Worm (Caenorhabditis elegans) whole organism, L1 larva: Measurements from ENCODE around the gene R05D8.7.

Source experiments
- C04F5.9 ChIP-seq: sonication (generic microtip); optimal IDR thresholded peaks from 2 replicates; lab custom pipeline; 2016; ENCODE audit warnings: missing genetic modification characterization, missing compliant biosample characterization
- C16A3.4 ChIP-seq: fragments of 150-350 bp; optimal IDR thresholded peaks from 2 replicates; lab custom pipeline; 2014; ENCODE audit warnings: missing biosample characterization, missing genetic modification characterization
- ama-1 ChIP-seq: fragments of 150-350 bp; optimal IDR thresholded peaks from 2 replicates; lab custom pipeline; 2014
- ceh-63 ChIP-seq: fragments of 200-800 bp; sonication (Bioruptor generic); optimal IDR thresholded peaks from 2 replicates; lab custom pipeline; 2018; ENCODE audit warnings: mild to moderate bottlenecking, missing genetic modification characterization, missing compliant biosample characterization
- ceh-8 ChIP-seq: fragments of 200-800 bp; sonication (Bioruptor generic); optimal IDR thresholded peaks from 2 replicates; lab custom pipeline; 2018; ENCODE audit warnings: mild to moderate bottlenecking, missing genetic modification characterization, moderate library complexity, missing compliant biosample characterization
- ces-1 ChIP-seq: fragments of 150-350 bp; optimal IDR thresholded peaks from 2 replicates; lab custom pipeline; 2014; ENCODE audit warnings: missing biosample characterization, missing genetic modification reagents, missing genetic modification characterization
- efl-1 ChIP-seq, 4 experiments: fragments of 150-350 bp; optimal IDR thresholded peaks in 3 of 4; peaks in 1 of 4; 1 replicate in 1 of 4; 2 replicates in 3 of 4; lab custom pipeline; 2014; ENCODE audit warnings: missing biosample characterization in 2 of 4, missing genetic modification characterization in 2 of 4, missing genetic modification reagents in 2 of 4
- efl-3 ChIP-seq: fragments of 200-800 bp; sonication (Bioruptor generic); optimal IDR thresholded peaks from 2 replicates; lab custom pipeline; 2018; ENCODE audit warnings: mild to moderate bottlenecking, missing genetic modification characterization, missing compliant biosample characterization
- egl-27 ChIP-seq, 2 experiments: fragments of 150-350 bp in 1 of 2; sonication (generic microtip); optimal IDR thresholded peaks; 3 replicates each; lab custom pipeline; 2017 to 2018; ENCODE audit warnings: missing biosample characterization in 2 of 2, missing genetic modification characterization in 2 of 2, missing genetic modification reagents in 2 of 2
- elt-2 ChIP-seq: sonication (generic microtip); optimal IDR thresholded peaks from 2 replicates; lab custom pipeline; 2016; ENCODE audit warnings: missing genetic modification characterization, mild to moderate bottlenecking, inconsistent platforms, missing compliant biosample characterization, missing genetic modification reagents
- elt-3 ChIP-seq, 6 experiments: fragments of 150-350 bp in 1 of 6; sonication (generic microtip); optimal IDR thresholded peaks; 2 replicates each; lab custom pipeline; 2017 to 2018; ENCODE audit warnings: missing biosample characterization in 6 of 6, missing genetic modification characterization in 6 of 6, inconsistent platforms in 1 of 6
- ets-5 ChIP-seq: fragments of 200-800 bp; sonication (Bioruptor generic); IDR thresholded peaks from 2 replicates; pipeline ENCODE4 v1.3.6; 2022; ENCODE audit warnings: missing genetic modification characterization, missing compliant biosample characterization
- fkh-10 ChIP-seq: sonication (generic microtip); optimal IDR thresholded peaks from 2 replicates; lab custom pipeline; 2017; ENCODE audit warnings: missing biosample characterization, missing genetic modification reagents, missing genetic modification characterization
- fkh-8 ChIP-seq: sonication (generic microtip); optimal IDR thresholded peaks from 2 replicates; lab custom pipeline; 2016; ENCODE audit warnings: mild to moderate bottlenecking, missing genetic modification characterization, missing compliant biosample characterization
- fos-1 ChIP-seq: fragments of 150-350 bp; optimal IDR thresholded peaks from 2 replicates; lab custom pipeline; 2014; ENCODE audit warnings: missing biosample characterization, missing genetic modification characterization
- hlh-4 ChIP-seq: sonication (generic microtip); optimal IDR thresholded peaks from 2 replicates; lab custom pipeline; 2016; ENCODE audit warnings: mild to moderate bottlenecking, missing genetic modification characterization, missing compliant biosample characterization
- lin-13 ChIP-seq: fragments of 150-350 bp; optimal IDR thresholded peaks from 2 replicates; lab custom pipeline; 2014; ENCODE audit warnings: missing biosample characterization, missing genetic modification reagents, missing genetic modification characterization
- lin-15B ChIP-seq: fragments of 150-350 bp; sonication (generic microtip); optimal IDR thresholded peaks from 3 replicates; lab custom pipeline; 2014; ENCODE audit warnings: missing biosample characterization, missing genetic modification characterization
- lin-39 ChIP-seq: fragments of 150-350 bp; optimal IDR thresholded peaks from 2 replicates; lab custom pipeline; 2014; ENCODE audit warnings: missing biosample characterization, missing genetic modification reagents, missing genetic modification characterization
- nhr-19 ChIP-seq: fragments of 200-800 bp; sonication (Bioruptor generic); conservative IDR thresholded peaks from 2 replicates; pipeline ENCODE4 v1.3.6; 2022; ENCODE audit warnings: missing genetic modification characterization, missing compliant biosample characterization
- nhr-237 ChIP-seq: fragments of 150-350 bp; optimal IDR thresholded peaks from 2 replicates; lab custom pipeline; 2014; ENCODE audit warnings: missing biosample characterization, missing genetic modification characterization
- nhr-76 ChIP-seq: sonication (generic microtip); optimal IDR thresholded peaks from 2 replicates; lab custom pipeline; 2017; ENCODE audit warnings: missing biosample characterization, missing genetic modification characterization
- nhr-77 ChIP-seq: fragments of 150-350 bp; optimal IDR thresholded peaks from 2 replicates; lab custom pipeline; 2014; ENCODE audit warnings: missing biosample characterization, missing genetic modification characterization
- nhr-84 ChIP-seq: sonication (generic microtip); optimal IDR thresholded peaks from 2 replicates; lab custom pipeline; 2017; ENCODE audit warnings: missing biosample characterization, missing genetic modification characterization
- nhr-85 ChIP-seq: sonication (generic microtip); peaks from one replicate; lab custom pipeline; 2016; ENCODE audit warnings: missing genetic modification characterization, inconsistent platforms, missing compliant biosample characterization
- nhr-90 ChIP-seq: sonication (generic microtip); optimal IDR thresholded peaks from 2 replicates; lab custom pipeline; 2016; ENCODE audit warnings: mild to moderate bottlenecking, missing genetic modification characterization, missing compliant biosample characterization; ENCODE audit not compliant: poor library complexity
- pag-3 ChIP-seq: sonication (generic microtip); optimal IDR thresholded peaks from 2 replicates; lab custom pipeline; 2017; ENCODE audit warnings: missing genetic modification characterization, mild to moderate bottlenecking, missing compliant biosample characterization, antibody characterized with exemption, borderline replicate concordance; ENCODE audit not compliant: insufficient read depth
- rnt-1 ChIP-seq: sonication (generic microtip); optimal IDR thresholded peaks from 2 replicates; lab custom pipeline; 2016; ENCODE audit warnings: mild to moderate bottlenecking, missing genetic modification characterization, moderate library complexity, missing compliant biosample characterization
- snpc-4 ChIP-seq: fragments of 150-350 bp; optimal IDR thresholded peaks from 2 replicates; lab custom pipeline; 2014; ENCODE audit warnings: missing biosample characterization, missing genetic modification characterization
- snu-23 ChIP-seq: sonication (generic microtip); optimal IDR thresholded peaks from 2 replicates; lab custom pipeline; 2016; ENCODE audit warnings: missing genetic modification characterization, missing compliant biosample characterization
- sup-37 ChIP-seq: fragments of 200-800 bp; sonication (Bioruptor generic); optimal IDR thresholded peaks from 2 replicates; lab custom pipeline; 2018; ENCODE audit warnings: mild to moderate bottlenecking, missing genetic modification characterization, missing compliant biosample characterization
- unc-62 ChIP-seq: fragments of 150-350 bp; optimal IDR thresholded peaks from 2 replicates; lab custom pipeline; 2014; ENCODE audit warnings: missing biosample characterization, missing genetic modification reagents, missing genetic modification characterization
- unc-98 ChIP-seq: fragments of 200-800 bp; sonication (Bioruptor generic); IDR thresholded peaks from 2 replicates; pipeline ENCODE4 v1.3.6; 2022; ENCODE audit warnings: missing genetic modification characterization, missing compliant biosample characterization
- vab-15 ChIP-seq: sonication (generic microtip); optimal IDR thresholded peaks from 2 replicates; lab custom pipeline; 2017; ENCODE audit warnings: missing genotype, mild to moderate bottlenecking, missing genetic modification characterization, missing compliant biosample characterization
- xbp-1 ChIP-seq: sonication (generic microtip); optimal IDR thresholded peaks from 2 replicates; lab custom pipeline; 2016; ENCODE audit warnings: missing genetic modification characterization, missing compliant biosample characterization
- ztf-11 ChIP-seq, 2 experiments: sonication (generic microtip); optimal IDR thresholded peaks; 2 replicates each; lab custom pipeline; 2016 to 2017; ENCODE audit warnings: missing genetic modification characterization in 2 of 2, missing biosample characterization in 1 of 2, missing compliant biosample characterization in 1 of 2
- ztf-4 ChIP-seq: fragments of 150-350 bp; optimal IDR thresholded peaks from 2 replicates; lab custom pipeline; 2014; ENCODE audit warnings: missing biosample characterization, missing genetic modification characterization

The R05D8.7 gene

DNA sequence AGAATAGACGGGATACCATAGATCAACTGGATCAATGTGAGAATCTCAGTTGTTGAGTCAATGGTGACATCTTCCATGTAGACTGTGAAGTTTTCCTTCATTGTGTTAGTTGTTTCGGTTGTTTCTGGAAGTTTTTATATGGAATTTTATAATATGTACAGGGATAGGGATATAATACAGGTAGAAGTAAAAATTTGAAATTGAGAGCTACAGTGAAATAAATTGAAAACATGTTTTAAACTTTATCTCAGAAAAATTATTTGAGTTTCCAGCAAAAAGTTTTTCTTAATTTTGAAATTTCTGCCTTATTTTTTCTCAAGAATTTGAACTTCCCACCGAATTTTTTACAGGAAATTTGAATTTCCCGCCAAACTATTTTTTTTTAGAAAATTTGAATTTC, 20.7 kb downstream of the R05D8.7 start, which contains the start of gene srg-62:
srg-62 (minus strand) TSS at position 101 of the 400 bp plus-strand sequence.
- TF ChIP-seq nhr-237 (tag; lab: Kevin White, UChicago) = no peak
- TF ChIP-seq ceh-8 = no peak
- TF ChIP-seq lin-39 (tag; lab: Kevin White, UChicago) = no peak
- no peak for TF ChIP-seq elt-3 (tag; optimal IDR thresholded peaks at IDR 0.05; lab: Kevin White, UChicago)
- no peak for TF ChIP-seq unc-98 (GFP tag; lab: Robert Waterston, UW)
- TF ChIP-seq elt-2 = no peak
- TF ChIP-seq pag-3 (tag; lab: Kevin White, UChicago) = no peak
- no peak for TF ChIP-seq nhr-76
- no peak for TF ChIP-seq unc-62
- TF ChIP-seq nhr-84 (tag; lab: Kevin White, UChicago) = no peak

DNA sequence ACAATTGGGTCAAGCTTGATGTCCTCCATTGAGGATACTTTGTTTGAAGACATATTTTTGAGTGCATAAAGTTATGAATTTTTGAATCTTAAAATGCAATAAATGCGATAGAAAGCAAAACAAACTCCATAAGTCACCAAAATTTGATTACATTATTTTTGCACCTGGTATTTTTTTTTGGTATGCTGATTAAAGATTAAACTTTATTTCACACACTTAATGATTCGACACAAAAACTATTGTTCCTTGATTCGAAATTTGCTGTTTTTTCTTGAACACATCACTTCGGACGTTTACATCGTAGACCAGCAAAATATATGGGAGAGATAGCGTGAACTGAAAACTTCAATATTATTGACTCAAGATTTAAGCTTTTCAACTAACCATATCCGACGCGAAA, 22.8 kb downstream of the R05D8.7 start, which contains the start of gene srg-61:
srg-61 (minus strand) TSS at position 101 of the 400 bp plus-strand sequence.
- TF ChIP-seq ceh-63 (GFP tag; lab: Kevin White, UChicago) (no peak), ztf-11 (tag; optimal IDR thresholded peaks at IDR 0.05; lab: Kevin White, UChicago) (no peak), nhr-19 (GFP tag; lab: Robert Waterston, UW) (no peak), xbp-1 (tag; lab: Kevin White, UChicago) (no peak), efl-3 (GFP tag; lab: Kevin White, UChicago) (no peak), ama-1 (lab: Kevin White, UChicago) (no peak), nhr-77 (tag; lab: Kevin White, UChicago) (no peak), ztf-4 (tag; lab: Kevin White, UChicago) (no peak), sup-37 (no peak), C16A3.4 (no peak), vab-15 (no peak)

DNA sequence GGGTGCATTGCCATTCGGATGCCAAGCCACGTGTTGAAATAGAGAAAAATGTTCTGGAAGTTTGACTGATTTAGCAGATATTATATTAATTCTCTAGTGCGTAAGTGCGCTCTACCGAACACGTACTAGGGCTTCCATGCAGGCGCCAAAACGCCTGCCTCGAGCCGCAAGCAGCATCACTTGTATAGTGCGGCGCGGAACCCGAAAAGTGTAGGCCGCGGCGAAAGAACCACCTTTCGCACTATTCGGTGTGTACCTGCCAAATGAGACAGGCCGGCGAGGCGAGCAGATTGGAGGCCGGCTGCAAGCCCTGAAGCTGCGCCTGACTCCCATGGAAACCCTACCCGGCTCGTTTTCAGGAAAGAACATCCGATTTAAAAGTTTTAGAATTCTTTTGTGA, 23.4 kb downstream of the R05D8.7 start:
- no peak for TF ChIP-seq lin-15B (tag; lab: Kevin White, UChicago)
- peak; percentile 63 for TF ChIP-seq snpc-4
- no peak for TF ChIP-seq efl-1 (optimal IDR thresholded peaks at IDR 0.05; lab: Kevin White, UChicago)
- no peak for TF ChIP-seq efl-1 (GFP tag; optimal IDR thresholded peaks at IDR 0.05 in 1 of 2; lab: Kevin White, UChicago)

DNA sequence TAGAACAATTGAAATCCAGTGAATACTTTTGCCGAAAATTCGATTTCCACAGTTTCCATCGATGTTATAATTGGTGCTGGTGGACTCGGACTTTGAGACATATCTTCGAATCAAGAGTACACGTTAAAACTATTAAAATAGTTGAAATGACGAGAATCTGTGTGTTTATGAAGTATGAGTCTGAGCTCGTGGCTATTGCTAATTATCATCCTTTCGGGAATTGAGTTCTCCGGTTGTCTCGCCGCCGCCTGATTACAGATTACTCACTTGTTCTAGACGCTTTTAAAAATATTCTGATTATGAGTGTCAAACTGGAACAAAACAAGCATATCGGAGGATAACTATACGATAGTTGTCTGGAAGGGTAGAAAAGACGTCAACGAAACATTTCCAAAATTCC, 24.8 kb downstream of the R05D8.7 start, which contains the start of gene srg-56:
srg-56 (minus strand) TSS at position 101 of the 400 bp plus-strand sequence.
- TF ChIP-seq C04F5.9 (tag; lab: Kevin White, UChicago) (no peak), fkh-8 (tag; lab: Kevin White, UChicago) (peak; percentile 18)

DNA sequence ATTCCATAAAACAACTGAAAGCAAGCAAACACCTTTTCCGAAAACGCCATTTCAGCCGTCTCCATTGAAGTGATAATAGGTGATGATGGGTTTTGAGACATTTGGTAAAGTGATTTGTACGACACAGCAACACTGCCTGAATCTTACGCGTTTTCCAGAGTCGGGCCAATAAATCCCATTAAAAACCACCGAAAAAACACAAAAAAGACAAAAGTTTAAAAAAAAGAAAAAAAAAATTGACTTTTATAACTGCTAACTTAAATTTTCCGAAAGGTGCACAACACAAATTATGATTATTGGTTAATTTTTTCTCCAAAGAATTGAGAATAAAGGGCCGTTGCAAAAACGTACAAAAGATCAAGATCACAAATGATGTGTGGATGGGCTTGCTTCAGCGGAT, 28.6 kb downstream of the R05D8.7 start, which contains the start of gene srg-57:
srg-57 (minus strand) TSS at position 101 of the 400 bp plus-strand sequence.
- TF ChIP-seq pag-3 (tag; lab: Kevin White, UChicago) (no peak), nhr-90 (tag; lab: Kevin White, UChicago) (no peak), lin-13 (GFP tag; lab: Kevin White, UChicago) (no peak), fkh-10 (no peak), nhr-76 (no peak), fos-1 (no peak), unc-98 (GFP tag; lab: Robert Waterston, UW) (no peak), nhr-85 (tag; lab: Kevin White, UChicago) (no peak), C04F5.9 (tag; lab: Kevin White, UChicago) (no peak), snu-23 (GFP tag; lab: Kevin White, UChicago) (no peak), rnt-1 (tag; lab: Kevin White, UChicago) (no peak), C16A3.4 (no peak), egl-27 (tag; optimal IDR thresholded peaks at IDR 0.05; lab: Kevin White, UChicago) (no peak), ceh-63 (GFP tag; lab: Kevin White, UChicago) (no peak), ets-5 (GFP tag; lab: Robert Waterston, UW) (no peak), hlh-4 (tag; lab: Kevin White, UChicago) (no peak), ces-1 (no peak)
- TF ChIP-seq, all 84 proteins: peak for 0
